Worm (Caenorhabditis elegans): Measurements from ENCODE around the gene ZK105.6.

- no peak for TF ChIP-seq zip-4 (GFP tag; optimal IDR thresholded peaks at IDR 0.05)
- no peak for TF ChIP-seq unc-62 (GFP tag; optimal IDR thresholded peaks at IDR 0.05)
- TF ChIP-seq xbp-1 (tag; optimal IDR thresholded peaks at IDR 0.05) = no peak
- no peak for TF ChIP-seq ztf-11 (tag; optimal IDR thresholded peaks at IDR 0.05)
- no peak for TF ChIP-seq sptf-1 (tag; optimal IDR thresholded peaks at IDR 0.05)
- no peak for TF ChIP-seq skn-1 (tag; optimal IDR thresholded peaks at IDR 0.05)
- no peak for TF ChIP-seq hpl-2 (GFP tag; optimal IDR thresholded peaks at IDR 0.05)
- no peak for TF ChIP-seq grh-1 (GFP tag; IDR thresholded peaks at IDR 0.05)
- no peak for TF ChIP-seq mdl-1 (tag; optimal IDR thresholded peaks at IDR 0.05)
- TF ChIP-seq mep-1 (tag; optimal IDR thresholded peaks at IDR 0.05) = no peak
- TF ChIP-seq nhr-76 (tag; optimal IDR thresholded peaks at IDR 0.05) = no peak
These were observed 23.3 kb upstream of the ZK105.6 start for ce11 chrV:7747132-7747531.

Measured in whole organism, L1 larva.